Fruit fly (Drosophila melanogaster) S2 (cell line): ENCODE results near the gene Cyp1.

Experiments
- CG8478 ChIP-seq: fragments of >200 bp; optimal IDR thresholded peaks from 2 replicates; lab custom pipeline; 2018
- CTCF ChIP-seq, 2 experiments: fragments of >200 bp; optimal IDR thresholded peaks; 2 replicates each; lab custom pipeline; 2018

DNA sequence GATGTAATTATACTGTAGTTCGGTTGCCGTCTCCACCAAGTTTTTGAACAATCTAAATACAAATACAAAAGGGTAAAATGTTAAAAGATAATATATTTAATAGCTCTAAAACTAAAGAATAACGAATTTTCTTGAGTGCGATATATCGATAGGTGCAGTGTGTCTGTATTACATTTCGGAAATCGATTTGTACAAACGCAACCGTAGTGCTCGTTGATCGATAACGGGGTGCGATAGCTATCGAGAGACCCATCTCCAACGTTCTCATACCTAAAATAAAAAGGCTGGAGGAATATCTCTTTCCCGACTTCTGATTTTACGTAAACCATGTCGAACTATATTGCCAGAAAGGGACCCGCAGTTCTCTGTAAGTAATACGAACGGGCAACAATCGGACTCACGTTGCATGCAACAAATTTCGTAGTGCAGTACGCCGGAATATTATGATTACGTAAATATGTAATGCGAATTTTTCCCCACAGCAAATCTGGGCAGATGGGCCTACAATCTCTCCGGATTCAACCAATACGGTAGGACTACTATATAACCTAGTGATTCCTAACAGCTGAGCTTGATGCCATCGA lies 34.0 kb downstream of the Cyp1 start, which contains the start of gene UQCR-14:
- TF ChIP-seq CTCF (optimal IDR thresholded peaks at IDR 0.05; lab: Kevin White, UChicago) (peak in 1 of 2 experiments; percentile 7), CG8478 (no peak)
